Worm (Caenorhabditis elegans) whole organism, early embryonic: ENCODE results near the gene srsx-38.

Source experiments
- F13C5.2 ChIP-seq: sonication (generic microtip); optimal IDR thresholded peaks from 2 replicates; lab custom pipeline; 2017; ENCODE audit warnings: mild to moderate bottlenecking, missing genetic modification characterization, inconsistent platforms, missing compliant biosample characterization
- ama-1 ChIP-seq: fragments of 150-350 bp; optimal IDR thresholded peaks from 2 replicates; lab custom pipeline; 2014
- ceh-36 ChIP-seq: sonication (generic microtip); optimal IDR thresholded peaks from 2 replicates; lab custom pipeline; 2016; ENCODE audit warnings: missing genetic modification characterization, inconsistent platforms, missing compliant biosample characterization
- hnd-1 ChIP-seq: sonication (generic microtip); optimal IDR thresholded peaks from 2 replicates; lab custom pipeline; 2016; ENCODE audit warnings: missing genetic modification characterization, missing compliant biosample characterization
- tbx-11 ChIP-seq: fragments of 200-800 bp; sonication (Bioruptor generic); IDR thresholded peaks from 2 replicates; pipeline ENCODE4 v1.3.6; 2022; ENCODE audit warnings: missing genetic modification characterization, missing compliant biosample characterization

- TF ChIP-seq F13C5.2 (tag; lab: Kevin White, UChicago) (no peak), ceh-36 (tag; lab: Kevin White, UChicago) (no peak), ama-1 (lab: Kevin White, UChicago) (no peak), hnd-1 (tag; lab: Kevin White, UChicago) (no peak), tbx-11 (GFP tag; lab: Robert Waterston, UW) (no peak)
Observed at ce11 chrV:15769072-15769471, 38.2 kb downstream of the srsx-38 start, which contains the start of gene F57A10.4.
